Worm (Caenorhabditis elegans) whole organism, L3 larva: ENCODE results near the gene rips-1.

Experiments
- R02D3.7 ChIP-seq: fragments of 150-350 bp; optimal IDR thresholded peaks from 2 replicates; lab custom pipeline; 2014; ENCODE audit warnings: missing biosample characterization, missing genetic modification characterization
- aly-2 ChIP-seq: fragments of 150-350 bp; optimal IDR thresholded peaks from 2 replicates; lab custom pipeline; 2014; ENCODE audit warnings: missing biosample characterization, missing genetic modification characterization
- ama-1 ChIP-seq: fragments of 150-350 bp; optimal IDR thresholded peaks from 2 replicates; lab custom pipeline; 2018
- ceh-16 ChIP-seq: sonication (generic microtip); optimal IDR thresholded peaks from 2 replicates; lab custom pipeline; 2017; ENCODE audit warnings: missing biosample characterization, missing genetic modification characterization
- ceh-28 ChIP-seq: fragments of 150-350 bp; optimal IDR thresholded peaks from 2 replicates; lab custom pipeline; 2014; ENCODE audit warnings: missing biosample characterization, missing genetic modification reagents, missing genetic modification characterization
- ceh-82 ChIP-seq: fragments of 150-350 bp; optimal IDR thresholded peaks from 2 replicates; lab custom pipeline; 2014; ENCODE audit warnings: missing biosample characterization, missing genetic modification characterization
- ceh-9 ChIP-seq: sonication (generic microtip); optimal IDR thresholded peaks from 2 replicates; lab custom pipeline; 2018; ENCODE audit warnings: missing biosample characterization, missing genetic modification characterization
- daf-12 ChIP-seq: fragments of 150-350 bp; optimal IDR thresholded peaks from 2 replicates; lab custom pipeline; 2014; ENCODE audit warnings: missing biosample characterization, missing genetic modification reagents, missing genetic modification characterization
- elt-1 ChIP-seq: fragments of 150-350 bp; optimal IDR thresholded peaks from 2 replicates; lab custom pipeline; 2014; ENCODE audit warnings: missing biosample characterization, missing genetic modification characterization
- elt-2 ChIP-seq: sonication (generic microtip); optimal IDR thresholded peaks from 2 replicates; lab custom pipeline; 2016; ENCODE audit warnings: missing genetic modification reagents, mild to moderate bottlenecking, missing genetic modification characterization, missing compliant biosample characterization
- fkh-10 ChIP-seq: sonication (generic microtip); optimal IDR thresholded peaks from 2 replicates; lab custom pipeline; 2017; ENCODE audit warnings: missing biosample characterization, missing genetic modification reagents, missing genetic modification characterization
- fkh-2 ChIP-seq: fragments of 150-350 bp; optimal IDR thresholded peaks from 2 replicates; lab custom pipeline; 2014; ENCODE audit warnings: missing biosample characterization, missing genetic modification reagents, missing genetic modification characterization
- fos-1 ChIP-seq: fragments of 150-350 bp; optimal IDR thresholded peaks from 2 replicates; lab custom pipeline; 2014; ENCODE audit warnings: missing biosample characterization, missing genetic modification characterization
- lin-15B ChIP-seq: fragments of 150-350 bp; optimal IDR thresholded peaks from 2 replicates; lab custom pipeline; 2014; ENCODE audit warnings: missing biosample characterization, missing genetic modification characterization
- lin-39 ChIP-seq: fragments of 150-350 bp; optimal IDR thresholded peaks from 2 replicates; lab custom pipeline; 2018; ENCODE audit warnings: missing biosample characterization, missing genetic modification reagents, missing genetic modification characterization
- mml-1 ChIP-seq: fragments of 150-350 bp; sonication (generic microtip); optimal IDR thresholded peaks from 3 replicates; lab custom pipeline; 2014; ENCODE audit warnings: missing biosample characterization, missing genetic modification characterization
- nfya-1 ChIP-seq: sonication (generic microtip); optimal IDR thresholded peaks from 2 replicates; lab custom pipeline; 2017; ENCODE audit warnings: missing genetic modification characterization, mild to moderate bottlenecking, missing compliant biosample characterization, antibody characterized with exemption, moderate library complexity; ENCODE audit not compliant: insufficient read depth
- nhr-11 ChIP-seq: fragments of 150-350 bp; optimal IDR thresholded peaks from 2 replicates; lab custom pipeline; 2014; ENCODE audit warnings: missing biosample characterization, missing genetic modification characterization
- nhr-23 ChIP-seq: fragments of 150-350 bp; optimal IDR thresholded peaks from 2 replicates; lab custom pipeline; 2014; ENCODE audit warnings: missing biosample characterization, missing genetic modification reagents, missing genetic modification characterization
- nhr-25 ChIP-seq: sonication (generic microtip); optimal IDR thresholded peaks from 2 replicates; lab custom pipeline; 2017; ENCODE audit warnings: missing biosample characterization, missing genetic modification characterization
- nhr-28 ChIP-seq: fragments of 150-350 bp; optimal IDR thresholded peaks from 2 replicates; lab custom pipeline; 2014; ENCODE audit warnings: missing biosample characterization, missing genetic modification characterization
- nhr-67 ChIP-seq: fragments of 150-350 bp; optimal IDR thresholded peaks from 2 replicates; lab custom pipeline; 2014; ENCODE audit warnings: missing biosample characterization, missing genetic modification characterization
- nhr-76 ChIP-seq: fragments of 150-350 bp; sonication (generic microtip); optimal IDR thresholded peaks from 5 replicates; lab custom pipeline; 2014; ENCODE audit warnings: missing biosample characterization, missing genetic modification characterization
- nhr-77 ChIP-seq: fragments of 150-350 bp; optimal IDR thresholded peaks from 2 replicates; lab custom pipeline; 2014; ENCODE audit warnings: missing biosample characterization, missing genetic modification characterization
- pha-4 ChIP-seq: fragments of 150-350 bp; optimal IDR thresholded peaks from 2 replicates; lab custom pipeline; 2014; ENCODE audit warnings: missing biosample characterization, missing genetic modification reagents, missing genetic modification characterization
- pqm-1 ChIP-seq: fragments of 150-350 bp; optimal IDR thresholded peaks from 2 replicates; lab custom pipeline; 2017; ENCODE audit warnings: missing biosample characterization, missing genetic modification characterization, inconsistent platforms
- sea-2 ChIP-seq: fragments of 150-350 bp; sonication (generic microtip); optimal IDR thresholded peaks from 4 replicates; lab custom pipeline; 2014; ENCODE audit warnings: missing biosample characterization, missing genetic modification reagents, missing genetic modification characterization
- skn-1 ChIP-seq: fragments of 150-350 bp; optimal IDR thresholded peaks from 2 replicates; lab custom pipeline; 2014; ENCODE audit warnings: missing biosample characterization, missing genetic modification characterization
- tbx-2 ChIP-seq: sonication (generic microtip); optimal IDR thresholded peaks from 2 replicates; lab custom pipeline; 2016; ENCODE audit warnings: mild to moderate bottlenecking, missing genetic modification characterization, missing compliant biosample characterization
- unc-39 ChIP-seq: sonication (generic microtip); optimal IDR thresholded peaks from 4 replicates; lab custom pipeline; 2017; ENCODE audit warnings: missing biosample characterization, missing genetic modification characterization
- unc-62 ChIP-seq: fragments of 150-350 bp; sonication (generic microtip); optimal IDR thresholded peaks from 4 replicates; lab custom pipeline; 2014; ENCODE audit warnings: missing biosample characterization, missing genetic modification reagents, missing genetic modification characterization
- zag-1 ChIP-seq: fragments of 150-350 bp; optimal IDR thresholded peaks from 2 replicates; lab custom pipeline; 2014; ENCODE audit warnings: missing biosample characterization, missing genetic modification characterization
- ztf-4 ChIP-seq: fragments of 150-350 bp; optimal IDR thresholded peaks from 2 replicates; lab custom pipeline; 2014; ENCODE audit warnings: missing biosample characterization, missing genetic modification characterization

The rips-1 gene

DNA sequence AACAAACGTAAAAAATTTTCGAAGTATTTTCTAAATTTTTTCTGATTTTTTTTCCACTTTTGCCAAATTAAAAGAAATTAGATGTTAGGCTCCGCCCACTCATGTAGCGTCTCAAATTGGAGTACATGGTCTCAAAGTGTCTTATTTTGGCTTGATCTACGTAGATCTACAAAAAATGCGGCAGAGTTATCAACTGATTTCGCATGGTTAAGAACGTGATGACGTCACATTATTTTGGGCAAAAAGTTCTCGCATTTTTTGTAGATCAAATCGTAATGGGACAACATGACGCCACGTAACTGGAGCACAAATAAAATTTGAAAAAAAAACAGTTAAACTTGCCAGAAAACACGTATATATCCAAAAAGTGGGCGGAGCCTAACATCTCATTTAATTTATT, 10.0 kb upstream of the rips-1 start:
- TF ChIP-seq lin-39 (tag; lab: Kevin White, UChicago) (no peak), zag-1 (tag; lab: Kevin White, UChicago) (no peak), ceh-28 (tag; lab: Kevin White, UChicago) (no peak), ama-1 (lab: Kevin White, UChicago) (no peak), fkh-2 (tag; lab: Kevin White, UChicago) (no peak), unc-62 (GFP tag; lab: Kevin White, UChicago) (no peak), R02D3.7 (no peak), fos-1 (no peak), ceh-16 (tag; lab: Kevin White, UChicago) (no peak), pha-4 (tag; lab: Kevin White, UChicago) (no peak), daf-12 (no peak), sea-2 (GFP tag; lab: Kevin White, UChicago) (no peak), nhr-76 (no peak), nhr-67 (tag; lab: Kevin White, UChicago) (no peak)

DNA sequence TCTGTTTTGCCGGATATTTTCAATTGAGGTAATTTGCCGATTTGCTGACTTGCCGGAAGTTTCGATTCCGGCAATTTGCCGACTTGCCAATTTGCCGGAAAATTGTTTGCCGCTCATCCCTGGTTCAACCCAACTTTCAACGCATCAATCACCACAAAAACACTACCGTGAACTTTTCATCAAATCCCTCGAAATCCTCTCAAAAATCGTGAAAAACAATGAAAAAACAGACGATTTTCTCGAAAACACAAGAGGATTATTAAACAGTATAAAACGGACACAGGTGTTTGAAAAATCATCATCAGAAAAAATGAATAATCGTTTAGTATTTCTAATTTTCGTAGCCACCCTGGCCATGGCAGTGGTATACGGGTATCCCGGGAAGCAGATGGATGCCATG, 4.9 kb upstream of the rips-1 start, which contains the start of gene Y39H10A.1:
TSS of gene Y39H10A.1 (plus strand) at position 301 of the 400 bp plus-strand sequence.
- no peak for TF ChIP-seq ceh-16 (tag; lab: Kevin White, UChicago)
- TF ChIP-seq nhr-67 (tag; lab: Kevin White, UChicago) = no peak
- TF ChIP-seq ama-1 (lab: Kevin White, UChicago) = no peak
- TF ChIP-seq ceh-28 (tag; lab: Kevin White, UChicago) = no peak
- TF ChIP-seq nhr-77 (tag; lab: Kevin White, UChicago) = no peak
- no peak for TF ChIP-seq tbx-2 (tag; lab: Kevin White, UChicago)
- no peak for TF ChIP-seq skn-1 (tag; lab: Kevin White, UChicago)
- TF ChIP-seq fkh-2 (tag; lab: Kevin White, UChicago) = no peak
- no peak for TF ChIP-seq elt-1 (tag; lab: Kevin White, UChicago)
- no peak for TF ChIP-seq sea-2 (GFP tag; lab: Kevin White, UChicago)
- TF ChIP-seq nfya-1 (tag; lab: Kevin White, UChicago) = no peak
- no peak for TF ChIP-seq fos-1
- TF ChIP-seq ceh-9 (tag; lab: Kevin White, UChicago) = no peak
- TF ChIP-seq aly-2 (tag; lab: Kevin White, UChicago) = no peak
- TF ChIP-seq ztf-4 (tag; lab: Kevin White, UChicago) = no peak
- no peak for TF ChIP-seq zag-1 (tag; lab: Kevin White, UChicago)
- no peak for TF ChIP-seq nhr-23
- no peak for TF ChIP-seq lin-15B

ce11 chrV:3768270-3768669, 3.6 kb upstream of the rips-1 start, which contains the start of gene R08E5.4:
Gene R08E5.4 (plus strand): TSS chrV:3768570.
- TF ChIP-seq ceh-9 (tag; lab: Kevin White, UChicago) (no peak), pha-4 (tag; lab: Kevin White, UChicago) (no peak), nhr-23 (no peak), fkh-10 (no peak), unc-39 (tag; lab: Kevin White, UChicago) (no peak), ztf-4 (tag; lab: Kevin White, UChicago) (no peak), nhr-77 (tag; lab: Kevin White, UChicago) (no peak), unc-62 (GFP tag; lab: Kevin White, UChicago) (no peak), nhr-25 (no peak), skn-1 (tag; lab: Kevin White, UChicago) (no peak), nhr-28 (tag; lab: Kevin White, UChicago) (no peak), nhr-11 (tag; lab: Kevin White, UChicago) (no peak), ceh-82 (tag; lab: Kevin White, UChicago) (no peak), nhr-76 (no peak), elt-1 (tag; lab: Kevin White, UChicago) (no peak)

DNA sequence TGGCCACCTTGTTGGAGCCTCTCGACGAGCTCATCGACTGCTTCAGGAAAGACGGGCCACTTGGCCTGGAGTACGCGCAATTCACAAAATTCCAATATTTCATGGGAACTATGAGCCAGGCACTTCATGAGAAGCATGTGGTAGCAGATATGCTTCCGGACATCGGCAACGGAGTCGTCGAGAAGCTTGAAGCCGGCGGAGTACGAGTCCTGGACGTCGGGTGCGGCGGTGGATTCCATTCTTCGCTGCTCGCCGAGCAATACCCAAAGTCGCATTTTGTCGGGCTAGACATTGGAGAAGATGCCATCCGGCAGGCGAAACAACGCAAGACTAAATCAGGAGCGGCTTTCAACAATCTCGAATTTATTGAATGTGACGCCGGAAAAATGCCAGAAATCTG, 1.8 kb downstream of the rips-1 start:
- TF ChIP-seq daf-12 (no peak), mml-1 (tag; lab: Kevin White, UChicago) (no peak), lin-39 (tag; lab: Kevin White, UChicago) (no peak), nhr-76 (no peak), elt-1 (tag; lab: Kevin White, UChicago) (no peak)

ce11 chrV:3774653-3775052, 2.8 kb downstream of the rips-1 start:
- peak; percentile 14 for TF ChIP-seq pqm-1 (tag; lab: Kevin White, UChicago)
- TF ChIP-seq elt-2 = peak; percentile 19
- peak; percentile 78 for TF ChIP-seq ama-1 (lab: Kevin White, UChicago)
- no peak for TF ChIP-seq ceh-9 (tag; lab: Kevin White, UChicago)
